Worm (Caenorhabditis elegans) whole organism, midembryonic: ENCODE results near the gene F26D2.15.

Source experiments
- cog-1 ChIP-seq: sonication (generic microtip); optimal IDR thresholded peaks from 2 replicates; lab custom pipeline; 2016; ENCODE audit warnings: missing genetic modification characterization, missing compliant biosample characterization
- flt-1 ChIP-seq: fragments of 200-800 bp; sonication (Bioruptor generic); IDR thresholded peaks from 2 replicates; pipeline ENCODE4 v1.3.6; 2022; ENCODE audit warnings: missing genetic modification characterization, missing compliant biosample characterization
- klf-2 ChIP-seq: fragments of 200-800 bp; sonication (Bioruptor generic); conservative IDR thresholded peaks from 2 replicates; pipeline ENCODE4 v1.3.6; 2022; ENCODE audit warnings: missing genetic modification reagents, missing genetic modification characterization, missing compliant biosample characterization
- ref-1 ChIP-seq: fragments of 200-800 bp; sonication (Bioruptor generic); conservative IDR thresholded peaks from 2 replicates; pipeline ENCODE4 v1.3.6; 2022; ENCODE audit warnings: missing genetic modification reagents, missing genetic modification characterization, missing compliant biosample characterization
- ztf-23 ChIP-seq: fragments of 200-800 bp; sonication (Bioruptor generic); IDR thresholded peaks from 2 replicates; pipeline ENCODE4 v1.3.6; 2022; ENCODE audit warnings: missing genetic modification reagents, missing genetic modification characterization, missing compliant biosample characterization

ce11 chrV:16483044-16483443 is 45.4 kb downstream of the F26D2.15 start, which contains the start of gene F57E7.2:
- no peak for TF ChIP-seq flt-1
- TF ChIP-seq cog-1 = no peak
- no peak for TF ChIP-seq klf-2 (GFP tag; lab: Robert Waterston, UW)
- TF ChIP-seq ztf-23 (GFP tag; lab: Robert Waterston, UW) = no peak
- no peak for TF ChIP-seq ref-1 (GFP tag; lab: Robert Waterston, UW)
